Worm (Caenorhabditis elegans): ENCODE data around the gene cyn-13.

The cyn-13 gene

ce11 chrIV:17104157-17104872 lies 12.1 kb downstream of the cyn-13 start:
- TF ChIP-seq ztf-23 (GFP tag; IDR thresholded peaks at IDR 0.05), result no peak
- no peak for TF ChIP-seq cog-1 (tag; optimal IDR thresholded peaks at IDR 0.05)
- TF ChIP-seq ztf-29 (GFP tag; IDR thresholded peaks at IDR 0.05), result no peak
- TF ChIP-seq T22C8.4 (GFP tag; IDR thresholded peaks at IDR 0.05), result no peak
- no peak for TF ChIP-seq ref-1 (GFP tag; conservative IDR thresholded peaks at IDR 0.05)
- TF ChIP-seq klf-2 (GFP tag; conservative IDR thresholded peaks at IDR 0.05), result no peak
- no peak for TF ChIP-seq tab-1 (GFP tag; IDR thresholded peaks at IDR 0.05)
- TF ChIP-seq med-1 (GFP tag; optimal IDR thresholded peaks at IDR 0.05; ENCODE audit: insufficient read depth), result no peak
- no peak for TF ChIP-seq flt-1 (GFP tag; IDR thresholded peaks at IDR 0.05)

ce11 chrIV:17103615-17104014 lies 12.8 kb downstream of the cyn-13 start, which contains the start of gene Y116A8C.30:
TSS of gene Y116A8C.30 (minus strand) at chrIV:17103715.
- no peak for TF ChIP-seq med-1 (GFP tag; optimal IDR thresholded peaks at IDR 0.05; ENCODE audit: insufficient read depth)

- TF ChIP-seq ztf-29 (GFP tag; IDR thresholded peaks at IDR 0.05), result no peak
- TF ChIP-seq ztf-23 (GFP tag; IDR thresholded peaks at IDR 0.05), result no peak
- no peak for TF ChIP-seq tab-1 (GFP tag; IDR thresholded peaks at IDR 0.05)
- no peak for TF ChIP-seq T22C8.4 (GFP tag; IDR thresholded peaks at IDR 0.05)
- no peak for TF ChIP-seq ref-1 (GFP tag; conservative IDR thresholded peaks at IDR 0.05)
- no peak for TF ChIP-seq flt-1 (GFP tag; IDR thresholded peaks at IDR 0.05)
- no peak for TF ChIP-seq cog-1 (tag; optimal IDR thresholded peaks at IDR 0.05)
- no peak for TF ChIP-seq med-1 (GFP tag; optimal IDR thresholded peaks at IDR 0.05; ENCODE audit: insufficient read depth)
- no peak for TF ChIP-seq klf-2 (GFP tag; conservative IDR thresholded peaks at IDR 0.05)
Measured at ce11 chrIV:17103116-17103515, 13.3 kb downstream of the cyn-13 start.

ce11 chrIV:17100628-17101338 lies 15.7 kb downstream of the cyn-13 start:
- TF ChIP-seq tab-1 (GFP tag; IDR thresholded peaks at IDR 0.05), result no peak
- TF ChIP-seq T22C8.4 (GFP tag; IDR thresholded peaks at IDR 0.05), result no peak
- no peak for TF ChIP-seq med-1 (GFP tag; optimal IDR thresholded peaks at IDR 0.05; ENCODE audit: insufficient read depth)
- no peak for TF ChIP-seq cog-1 (tag; optimal IDR thresholded peaks at IDR 0.05)
- no peak for TF ChIP-seq flt-1 (GFP tag; IDR thresholded peaks at IDR 0.05)
- no peak for TF ChIP-seq ztf-23 (GFP tag; IDR thresholded peaks at IDR 0.05)

ce11 chrIV:17100148-17100547 lies 16.3 kb downstream of the cyn-13 start, which contains the start of gene bca-2:
TSS of gene bca-2 (minus strand) at chrIV:17100248.
- TF ChIP-seq ztf-29 (GFP tag; IDR thresholded peaks at IDR 0.05), result no peak
- no peak for TF ChIP-seq tab-1 (GFP tag; IDR thresholded peaks at IDR 0.05)

ce11 chrIV:17099113-17099512 lies 17.3 kb downstream of the cyn-13 start:
- TF ChIP-seq flt-1 (GFP tag; IDR thresholded peaks at IDR 0.05) (no peak), med-1 (GFP tag; optimal IDR thresholded peaks at IDR 0.05; ENCODE audit: insufficient read depth) (no peak), ztf-29 (GFP tag; IDR thresholded peaks at IDR 0.05) (no peak), ref-1 (GFP tag; conservative IDR thresholded peaks at IDR 0.05) (0 out of 2 replicates have a peak, but pooled peaks have one; percentile 23), cog-1 (tag; optimal IDR thresholded peaks at IDR 0.05) (no peak), ztf-23 (GFP tag; IDR thresholded peaks at IDR 0.05) (no peak), T22C8.4 (GFP tag; IDR thresholded peaks at IDR 0.05) (no peak), klf-2 (GFP tag; conservative IDR thresholded peaks at IDR 0.05) (0 out of 2 replicates have a peak, but pooled peaks have one; percentile 3), tab-1 (GFP tag; IDR thresholded peaks at IDR 0.05) (no peak)

- no peak for TF ChIP-seq ztf-23 (GFP tag; IDR thresholded peaks at IDR 0.05)
Measured at ce11 chrIV:17096168-17096567, 20.3 kb downstream of the cyn-13 start, which contains the start of gene Y116A8C.27. TSS of gene Y116A8C.27 (minus strand) at chrIV:17096268.

- no peak for TF ChIP-seq med-1 (GFP tag; optimal IDR thresholded peaks at IDR 0.05; ENCODE audit: insufficient read depth)
- TF ChIP-seq tab-1 (GFP tag; IDR thresholded peaks at IDR 0.05), result no peak
- no peak for TF ChIP-seq flt-1 (GFP tag; IDR thresholded peaks at IDR 0.05)
Measured at ce11 chrIV:17093701-17094100, 22.8 kb downstream of the cyn-13 start, which contains the start of gene Y116A8C.29. TSS of gene Y116A8C.29 (plus strand) at chrIV:17094028.

ce11 chrIV:17088849-17089248 lies 27.6 kb downstream of the cyn-13 start, which contains the start of gene Y116A8C.43:
TSS of gene Y116A8C.43 (plus strand) at chrIV:17088851.
- TF ChIP-seq cog-1 (tag; optimal IDR thresholded peaks at IDR 0.05) (no peak), tab-1 (GFP tag; IDR thresholded peaks at IDR 0.05) (no peak), flt-1 (GFP tag; IDR thresholded peaks at IDR 0.05) (no peak), ztf-29 (GFP tag; IDR thresholded peaks at IDR 0.05) (no peak), ztf-23 (GFP tag; IDR thresholded peaks at IDR 0.05) (no peak), ref-1 (GFP tag; conservative IDR thresholded peaks at IDR 0.05) (no peak), med-1 (GFP tag; optimal IDR thresholded peaks at IDR 0.05; ENCODE audit: insufficient read depth) (no peak), klf-2 (GFP tag; conservative IDR thresholded peaks at IDR 0.05) (no peak)

- peak; percentile 70 for TF ChIP-seq ztf-29 (GFP tag; IDR thresholded peaks at IDR 0.05)
- TF ChIP-seq cog-1 (tag; optimal IDR thresholded peaks at IDR 0.05), result peak; percentile 97
- TF ChIP-seq ztf-23 (GFP tag; IDR thresholded peaks at IDR 0.05), result peak; percentile 94
- no peak; the same call in 1 of the 2 replicates for TF ChIP-seq ref-1 (GFP tag; conservative IDR thresholded peaks at IDR 0.05)
- TF ChIP-seq klf-2 (GFP tag; conservative IDR thresholded peaks at IDR 0.05), result peak; percentile 81
- no peak for TF ChIP-seq med-1 (GFP tag; optimal IDR thresholded peaks at IDR 0.05; ENCODE audit: insufficient read depth)
- peak; percentile 89 for TF ChIP-seq flt-1 (GFP tag; IDR thresholded peaks at IDR 0.05)
- peak; percentile 77 for TF ChIP-seq tab-1 (GFP tag; IDR thresholded peaks at IDR 0.05)
- TF ChIP-seq T22C8.4 (GFP tag; IDR thresholded peaks at IDR 0.05), result peak; percentile 70; the same call in 1 of the 2 replicates
Measured at ce11 chrIV:17087384-17088099, 28.9 kb downstream of the cyn-13 start, which contains the start of the genes snx-13 and snr-1. TSS of gene snx-13 (minus strand) at chrIV:17087438. TSS of gene snr-1 (plus strand) at chrIV:17088049.
